Fruit fly (Drosophila melanogaster): Measurements from ENCODE around the gene CG32845.
A peak's percentile ranks its signal among the peaks of the same experiment; 100 is the strongest.

Gene CG32845

DNA sequence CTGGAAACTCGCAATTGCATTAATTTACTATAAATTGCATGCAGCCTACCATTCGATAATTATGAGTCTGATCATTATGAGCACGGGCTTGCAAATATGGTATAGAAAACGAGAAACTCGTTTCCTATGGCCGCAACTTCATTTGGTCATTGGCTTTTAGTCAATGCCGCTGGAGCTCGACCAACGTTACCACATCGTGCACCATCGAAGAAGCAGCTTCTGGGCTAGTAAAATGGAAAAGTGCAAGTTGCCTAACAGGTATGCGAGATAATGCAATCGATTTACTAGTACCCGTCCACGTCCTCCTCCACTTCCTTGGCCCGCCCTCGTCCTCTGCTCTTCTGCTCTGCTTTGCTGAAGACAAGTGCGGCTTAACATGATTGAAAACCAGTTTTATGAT, 11.1 kb upstream of the CG32845 start:
- no peak for TF ChIP-seq CG17801 (GFP tag; optimal IDR thresholded peaks at IDR 0.05; ENCODE audit: partially characterized antibody)

- no peak for TF ChIP-seq CG17801 (GFP tag; optimal IDR thresholded peaks at IDR 0.05; ENCODE audit: partially characterized antibody)
Observed at dm6 chr3L:282276-282675, 9.1 kb upstream of the CG32845 start.

- no peak for TF ChIP-seq CG17801 (GFP tag; optimal IDR thresholded peaks at IDR 0.05; ENCODE audit: partially characterized antibody)
Observed at dm6 chr3L:276736-277487, 3.7 kb upstream of the CG32845 start, which contains the start of gene RhoGEF3. TSS of gene RhoGEF3 (plus strand) at chr3L:277437.

- TF ChIP-seq CG17801 (GFP tag; optimal IDR thresholded peaks at IDR 0.05; ENCODE audit: partially characterized antibody): no peak
Observed at dm6 chr3L:274855-275254, 1.7 kb upstream of the CG32845 start, which contains the start of gene ttm2. TSS of gene ttm2 (plus strand) at chr3L:275155.

- peak; percentile 44 for TF ChIP-seq CG17801 (GFP tag; optimal IDR thresholded peaks at IDR 0.05; ENCODE audit: partially characterized antibody)
Observed at dm6 chr3L:271501-272249, 1.5 kb downstream of the CG32845 start.

DNA sequence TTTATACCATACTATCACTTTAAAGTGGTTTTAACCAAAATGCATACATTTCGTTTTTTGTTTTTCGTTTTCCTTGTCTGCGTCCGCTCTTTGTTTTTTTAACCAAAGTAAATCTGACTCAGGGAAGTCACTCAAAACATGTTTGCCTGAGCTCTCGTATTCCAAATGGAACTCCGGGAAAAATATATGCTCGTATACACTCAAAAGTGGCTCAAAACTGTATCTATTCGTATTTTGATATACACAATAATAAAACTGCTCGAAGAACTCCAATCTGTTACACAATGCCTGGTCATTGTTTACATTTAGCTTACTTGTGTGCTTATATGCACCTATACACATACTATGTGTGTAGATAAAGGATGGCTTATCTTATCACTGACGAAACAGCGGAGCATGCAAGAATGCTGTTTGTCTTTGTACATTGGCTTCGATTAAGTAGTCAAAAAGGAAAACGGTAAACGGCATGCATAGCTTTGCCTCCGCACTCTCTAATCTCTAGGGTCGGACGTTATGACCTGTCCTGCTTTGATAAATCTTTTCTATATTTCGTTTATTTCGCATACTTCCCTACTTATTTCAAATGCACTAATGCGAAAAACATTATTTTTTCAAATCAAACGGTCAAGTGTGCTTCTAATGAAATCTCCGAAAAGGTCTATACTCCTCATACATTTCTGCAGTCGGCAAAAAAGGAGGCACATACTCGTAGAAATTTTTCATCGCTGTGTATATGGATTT, 2.3 kb downstream of the CG32845 start, which contains the start of gene miple2:
miple2 (plus strand) TSS at position 441 of the 741 bp plus-strand sequence.
- TF ChIP-seq CG17801 (GFP tag; optimal IDR thresholded peaks at IDR 0.05; ENCODE audit: partially characterized antibody): no peak

DNA sequence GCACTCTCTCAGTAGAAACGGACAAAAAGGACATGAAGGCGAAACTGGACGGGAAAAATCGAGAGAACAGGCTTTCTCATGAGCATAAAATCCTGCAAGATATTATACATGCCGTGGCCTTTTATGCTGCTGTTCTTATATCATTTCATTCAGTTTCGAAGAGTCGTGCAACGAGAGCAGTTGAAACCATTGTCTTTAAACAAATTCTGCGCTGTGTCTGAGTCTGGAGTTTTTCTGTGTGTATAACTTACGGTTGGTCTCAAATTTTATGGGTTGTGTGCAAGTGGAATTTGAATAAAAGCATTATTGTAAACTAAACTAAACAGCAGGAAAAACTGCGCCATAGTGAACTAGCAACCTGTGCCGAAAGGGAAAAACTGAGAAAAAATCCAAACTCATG, 5.6 kb downstream of the CG32845 start:
- TF ChIP-seq CG17801 (GFP tag; optimal IDR thresholded peaks at IDR 0.05; ENCODE audit: partially characterized antibody): no peak

- TF ChIP-seq CG17801 (GFP tag; optimal IDR thresholded peaks at IDR 0.05; ENCODE audit: partially characterized antibody): no peak
Observed at dm6 chr3L:267083-267482, 6.1 kb downstream of the CG32845 start, which contains the start of gene miple1. TSS of gene miple1 (plus strand) at chr3L:267299.

- no peak for TF ChIP-seq CG17801 (GFP tag; optimal IDR thresholded peaks at IDR 0.05; ENCODE audit: partially characterized antibody)
Observed at dm6 chr3L:265808-266207, 7.4 kb downstream of the CG32845 start, which contains the start of gene CG34263. TSS of gene CG34263 (minus strand) at chr3L:265908.

- TF ChIP-seq CG17801 (GFP tag; optimal IDR thresholded peaks at IDR 0.05; ENCODE audit: partially characterized antibody): no peak
Observed at dm6 chr3L:264378-265151, 8.6 kb downstream of the CG32845 start, which contains the start of the genes Tudor-SN and mRpL17. TSS of gene Tudor-SN (minus strand) at chr3L:264380. TSS of gene mRpL17 (plus strand) at chr3L:264779.

dm6 chr3L:263500-264377, 9.5 kb downstream of the CG32845 start:
- TF ChIP-seq CG17801 (GFP tag; optimal IDR thresholded peaks at IDR 0.05; ENCODE audit: partially characterized antibody): no peak

DNA sequence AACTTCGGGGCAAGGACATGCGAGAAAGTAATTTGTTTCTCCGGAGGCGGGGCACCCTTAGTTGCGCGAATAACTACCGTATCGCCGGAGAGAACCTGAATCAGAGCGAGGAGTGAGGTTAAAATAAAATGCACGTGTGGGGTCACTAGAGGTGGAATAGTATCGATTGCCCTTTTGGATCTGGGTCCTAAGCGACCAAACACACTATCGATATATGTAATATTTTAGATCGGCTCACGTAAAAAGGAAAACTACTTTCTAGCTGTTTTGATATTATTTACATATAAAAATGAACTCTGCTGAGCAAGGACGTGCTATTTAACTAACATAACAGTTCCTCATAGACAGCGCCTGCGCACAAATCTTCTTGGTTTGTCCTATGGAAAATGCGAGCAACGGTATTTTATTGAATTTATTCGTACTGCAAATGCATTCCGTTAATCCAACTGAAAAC, 10.4 kb downstream of the CG32845 start:
- no peak for TF ChIP-seq CG17801 (GFP tag; optimal IDR thresholded peaks at IDR 0.05; ENCODE audit: partially characterized antibody)
